Fruit fly (Drosophila melanogaster): ENCODE results near the gene CG33635.

The CG33635 gene

dm6 chr2L:182360-183144 is 24.1 kb upstream of the CG33635 start (continued):
- TF ChIP-seq CG2712 (tag; optimal IDR thresholded peaks at IDR 0.05) (peak; percentile 28), CG1603 (tag; optimal IDR thresholded peaks at IDR 0.05) (no peak), CG6765 (GFP tag; optimal IDR thresholded peaks at IDR 0.05) (no peak), seq (GFP tag; IDR thresholded peaks at IDR 0.05) (no peak), CG1647 (GFP tag; optimal IDR thresholded peaks at IDR 0.05) (no peak), CG10147 (GFP tag; optimal IDR thresholded peaks at IDR 0.05) (no peak), CG1233 (GFP tag; optimal IDR thresholded peaks at IDR 0.05) (no peak), Nf-YA (GFP tag; IDR thresholded peaks at IDR 0.05) (no peak), Sry-δ (GFP tag; optimal IDR thresholded peaks at IDR 0.05) (peak; percentile 9), Rx (GFP tag; IDR thresholded peaks at IDR 0.05) (no peak), gsb (GFP tag; IDR thresholded peaks at IDR 0.05) (no peak), Hr51 (GFP tag; optimal IDR thresholded peaks at IDR 0.05) (peak in 1 of 2 experiments; percentile 8), CG14860 (GFP tag; IDR thresholded peaks at IDR 0.05; ENCODE audit: partially characterized antibody) (0 out of 3 replicates have a peak, but pooled peaks have one; percentile 11), CTCF (GFP tag; optimal IDR thresholded peaks at IDR 0.05) (peak; percentile 43), CHES-1-like (GFP tag; optimal IDR thresholded peaks at IDR 0.05) (peak; percentile 40), CG12659 (GFP tag; optimal IDR thresholded peaks at IDR 0.05) (peak; percentile 35), sens (GFP tag) (peak; percentile 31), grn (GFP tag; optimal IDR thresholded peaks at IDR 0.05) (no peak), CG11093 (GFP tag; IDR thresholded peaks at IDR 0.05) (no peak), wor (GFP tag; IDR thresholded peaks at IDR 0.05) (no peak), Dip2 (GFP tag; IDR thresholded peaks at IDR 0.05) (no peak), dpn (GFP tag; optimal IDR thresholded peaks at IDR 0.05) (no peak), CG4282 (GFP tag; optimal IDR thresholded peaks at IDR 0.05) (no peak), CG2202 (tag; optimal IDR thresholded peaks at IDR 0.05) (no peak), Ssrp (tag; optimal IDR thresholded peaks at IDR 0.05) (no peak), corto (GFP tag; optimal IDR thresholded peaks at IDR 0.05) (peak; percentile 54), gem (tag; optimal IDR thresholded peaks at IDR 0.05) (no peak), ci (GFP tag; IDR thresholded peaks at IDR 0.05) (peak; percentile 15; the same call in 1 of the 3 replicates), CG6175 (GFP tag; IDR thresholded peaks at IDR 0.05) (no peak), vnd (GFP tag; IDR thresholded peaks at IDR 0.05; ENCODE audit: partially characterized antibody) (no peak), nom (GFP tag; optimal IDR thresholded peaks at IDR 0.05) (peak; percentile 90), Doc3 (GFP tag; IDR thresholded peaks at IDR 0.05; ENCODE audit: partially characterized antibody) (no peak), CG8944 (GFP tag; optimal IDR thresholded peaks at IDR 0.05) (no peak), chinmo (GFP tag; IDR thresholded peaks at IDR 0.05; ENCODE audit: partially characterized antibody) (0 out of 4 replicates have a peak, but pooled peaks have one; percentile 75), ewg (GFP tag; optimal IDR thresholded peaks at IDR 0.05) (no peak), unpg (GFP tag; optimal IDR thresholded peaks at IDR 0.05) (no peak), CG34376 (GFP tag; optimal IDR thresholded peaks at IDR 0.05) (peak; percentile 45), B-H1 (GFP tag; IDR thresholded peaks at IDR 0.05) (no peak), en (GFP tag; optimal IDR thresholded peaks at IDR 0.05) (no peak), org-1 (GFP tag; optimal IDR thresholded peaks at IDR 0.05) (no peak), CG2116 (GFP tag; optimal IDR thresholded peaks at IDR 0.05) (no peak), dmrt99B (tag; optimal IDR thresholded peaks at IDR 0.05) (no peak), CG15696 (tag; optimal IDR thresholded peaks at IDR 0.05) (no peak), Ets97D (GFP tag; optimal IDR thresholded peaks at IDR 0.05) (no peak), CG1529 (GFP tag; optimal IDR thresholded peaks at IDR 0.05) (no peak), CG10267 (tag; optimal IDR thresholded peaks at IDR 0.05) (peak; percentile 3), CG12391 (tag; optimal IDR thresholded peaks at IDR 0.05) (no peak), CG13287 (GFP tag; IDR thresholded peaks at IDR 0.05; ENCODE audit: partially characterized antibody) (peak; percentile 72), pb (GFP tag; optimal IDR thresholded peaks at IDR 0.05) (no peak), chm (GFP tag; IDR thresholded peaks at IDR 0.05) (no peak)
